Fruit fly (Drosophila melanogaster) whole organism, embryonic: ENCODE data around the gene her.

Experiments
- Ada2b ChIP-seq: fragments of 200-800 bp; sonication (Bioruptor generic); IDR thresholded peaks from 2 replicates; pipeline ENCODE4 v1.3.6; 2022; ENCODE audit warnings: missing biosample characterization, missing genetic modification characterization
- Aef1 ChIP-seq: fragments of 200-800 bp; sonication (Bioruptor generic); IDR thresholded peaks from 3 replicates; pipeline ENCODE4 v1.3.6; 2022; ENCODE audit warnings: missing biosample characterization, missing genetic modification characterization
- Bgb ChIP-seq: fragments of 200-800 bp; sonication (Bioruptor generic); IDR thresholded peaks from 2 replicates; pipeline ENCODE4 v1.3.6; 2022; ENCODE audit warnings: missing biosample characterization, missing genetic modification characterization; ENCODE audit not compliant: partially characterized antibody
- BtbVII ChIP-seq: fragments of 200-800 bp; sonication (Bioruptor generic); optimal IDR thresholded peaks from 3 replicates; lab custom pipeline; 2017; ENCODE audit warnings: missing biosample characterization, mild to moderate bottlenecking, missing genetic modification characterization
- CG10209 ChIP-seq: fragments of 200-800 bp; sonication (Bioruptor generic); optimal IDR thresholded peaks from 3 replicates; lab custom pipeline; 2017; ENCODE audit warnings: missing biosample characterization, mild to moderate bottlenecking, missing genetic modification characterization, missing genetic modification reagents
- CG11085 ChIP-seq: fragments of 200-800 bp; sonication (Bioruptor generic); IDR thresholded peaks from 2 replicates; pipeline ENCODE4 v1.3.6; 2022; ENCODE audit warnings: missing biosample characterization, missing genetic modification characterization
- CG11695 ChIP-seq: fragments of 200-800 bp; sonication (Bioruptor generic); IDR thresholded peaks from 3 replicates; pipeline ENCODE4 v1.3.6; 2022; ENCODE audit warnings: missing biosample characterization, missing genetic modification characterization
- CG12942 ChIP-seq: fragments of 200-800 bp; sonication (Bioruptor generic); optimal IDR thresholded peaks from 3 replicates; lab custom pipeline; 2016; ENCODE audit warnings: missing biosample characterization, missing genetic modification characterization
- CG16815 ChIP-seq: fragments of 200-800 bp; sonication (Bioruptor generic); optimal IDR thresholded peaks from 3 replicates; lab custom pipeline; 2017; ENCODE audit warnings: missing biosample characterization, mild to moderate bottlenecking, missing genetic modification characterization
- CG17568 ChIP-seq: fragments of 200-800 bp; sonication (Bioruptor generic); optimal IDR thresholded peaks from 2 replicates; lab custom pipeline; 2018; ENCODE audit warnings: missing biosample characterization, mild to moderate bottlenecking, missing genetic modification characterization, moderate library complexity
- CG17612 ChIP-seq: fragments of 200-800 bp; sonication (Bioruptor generic); IDR thresholded peaks from 2 replicates; pipeline ENCODE4 v1.3.6; 2022; ENCODE audit warnings: missing biosample characterization, missing genetic modification characterization
- CG1792 ChIP-seq: fragments of 200-800 bp; sonication (Bioruptor generic); optimal IDR thresholded peaks from 2 replicates; lab custom pipeline; 2016; ENCODE audit warnings: missing biosample characterization, missing genetic modification characterization
- CG2120 ChIP-seq: fragments of 200-800 bp; sonication (Bioruptor generic); optimal IDR thresholded peaks from 3 replicates; lab custom pipeline; 2016; ENCODE audit warnings: missing biosample characterization, missing genetic modification characterization
- CG5245 ChIP-seq: fragments of 200-800 bp; sonication (Bioruptor generic); optimal IDR thresholded peaks from 3 replicates; lab custom pipeline; 2016; ENCODE audit warnings: missing biosample characterization, missing genetic modification characterization
- CG6791 ChIP-seq: fragments of 200-800 bp; sonication (Bioruptor generic); IDR thresholded peaks from 3 replicates; pipeline ENCODE4 v1.3.6; 2022; ENCODE audit warnings: missing biosample characterization, missing genetic modification characterization; ENCODE audit not compliant: partially characterized antibody
- CG7786 ChIP-seq: fragments of 200-800 bp; sonication (Bioruptor generic); optimal IDR thresholded peaks from 2 replicates; lab custom pipeline; 2016; ENCODE audit warnings: missing biosample characterization, missing genetic modification characterization
- CG7839 ChIP-seq: fragments of 200-800 bp; sonication (Bioruptor generic); optimal IDR thresholded peaks from 3 replicates; lab custom pipeline; 2018; ENCODE audit warnings: missing biosample characterization, mild to moderate bottlenecking, missing genetic modification characterization, moderate library complexity
- CoRest ChIP-seq: fragments of 200-800 bp; sonication (Bioruptor generic); optimal IDR thresholded peaks from 3 replicates; lab custom pipeline; 2018; ENCODE audit warnings: missing biosample characterization, mild to moderate bottlenecking, missing genetic modification characterization, moderate library complexity
- Dad ChIP-seq: fragments of 200-800 bp; sonication (Bioruptor generic); optimal IDR thresholded peaks from 3 replicates; lab custom pipeline; 2016; ENCODE audit warnings: missing biosample characterization, missing genetic modification characterization
- Dll ChIP-seq: fragments of 200-800 bp; sonication (Bioruptor generic); IDR thresholded peaks from 4 replicates; pipeline ENCODE4 v1.3.6; 2022; ENCODE audit warnings: missing biosample characterization, missing genetic modification characterization; ENCODE audit not compliant: partially characterized antibody
- Fer2 ChIP-seq: fragments of 200-800 bp; sonication (Bioruptor generic); optimal IDR thresholded peaks from 2 replicates; lab custom pipeline; 2018; ENCODE audit warnings: missing biosample characterization, mild to moderate bottlenecking, missing genetic modification characterization, moderate library complexity
- HHEX ChIP-seq: fragments of 200-800 bp; sonication (Bioruptor generic); optimal IDR thresholded peaks from 3 replicates; lab custom pipeline; 2017; ENCODE audit warnings: missing biosample characterization, mild to moderate bottlenecking, missing genetic modification characterization, missing genetic modification reagents
- Lim3 ChIP-seq: fragments of 200-800 bp; sonication (Bioruptor generic); IDR thresholded peaks from 2 replicates; pipeline ENCODE4 v1.3.6; 2022; ENCODE audit warnings: missing biosample characterization, missing genetic modification characterization
- MESR4 ChIP-seq: fragments of 200-800 bp; sonication (Bioruptor generic); optimal IDR thresholded peaks from 2 replicates; lab custom pipeline; 2018; ENCODE audit warnings: missing biosample characterization, mild to moderate bottlenecking, missing genetic modification characterization, moderate library complexity
- Oli ChIP-seq: fragments of 200-800 bp; sonication (Bioruptor generic); optimal IDR thresholded peaks from 2 replicates; lab custom pipeline; 2018; ENCODE audit warnings: missing biosample characterization, mild to moderate bottlenecking, missing genetic modification characterization, moderate library complexity
- Spps ChIP-seq: fragments of 200-800 bp; sonication (Bioruptor generic); optimal IDR thresholded peaks from 2 replicates; lab custom pipeline; 2018; ENCODE audit warnings: missing biosample characterization, mild to moderate bottlenecking, missing genetic modification characterization
- Ssrp ChIP-seq: fragments of 200-800 bp; sonication (Bioruptor generic); optimal IDR thresholded peaks from 2 replicates; lab custom pipeline; 2018; ENCODE audit warnings: missing biosample characterization, mild to moderate bottlenecking, missing genetic modification characterization, moderate library complexity
- Tbp ChIP-seq: fragments of >200 bp; optimal IDR thresholded peaks from 2 replicates; lab custom pipeline; 2018; ENCODE audit warnings: missing biosample characterization, missing genetic modification characterization
- YL-1 ChIP-seq: fragments of 200-800 bp; sonication (Bioruptor generic); optimal IDR thresholded peaks from 3 replicates; lab custom pipeline; 2017; ENCODE audit warnings: missing biosample characterization, mild to moderate bottlenecking, missing genetic modification characterization
- aop ChIP-seq: fragments of 200-800 bp; sonication (Bioruptor generic); IDR thresholded peaks from 2 replicates; pipeline ENCODE4 v1.3.6; 2022; ENCODE audit warnings: missing biosample characterization, missing genetic modification characterization
- bbx ChIP-seq: fragments of 200-800 bp; sonication (Bioruptor generic); IDR thresholded peaks from 2 replicates; pipeline ENCODE4 v1.3.6; 2022; ENCODE audit warnings: missing biosample characterization, missing genetic modification characterization; ENCODE audit not compliant: partially characterized antibody
- bowl ChIP-seq: fragments of 200-800 bp; sonication (Bioruptor generic); IDR thresholded peaks from 2 replicates; pipeline ENCODE4 v1.3.6; 2022; ENCODE audit warnings: missing biosample characterization, missing genetic modification characterization
- cg ChIP-seq: fragments of 200-800 bp; sonication (Bioruptor generic); optimal IDR thresholded peaks from 3 replicates; lab custom pipeline; 2019; ENCODE audit warnings: missing biosample characterization, mild to moderate bottlenecking, missing genetic modification characterization, moderate library complexity
- chn ChIP-seq: fragments of 200-800 bp; sonication (Bioruptor generic); optimal IDR thresholded peaks from 2 replicates; lab custom pipeline; 2016; ENCODE audit warnings: missing biosample characterization, missing genetic modification characterization
- ham ChIP-seq: fragments of 200-800 bp; sonication (Bioruptor generic); IDR thresholded peaks from 2 replicates; pipeline ENCODE4 v1.3.6; 2022; ENCODE audit warnings: missing biosample characterization, missing genetic modification characterization
- jigr1 ChIP-seq: fragments of 200-800 bp; sonication (Bioruptor generic); IDR thresholded peaks from 3 replicates; pipeline ENCODE4 v1.3.6; 2022; ENCODE audit warnings: missing biosample characterization, missing genetic modification characterization
- mld ChIP-seq: fragments of 200-800 bp; sonication (Bioruptor generic); IDR thresholded peaks from 3 replicates; pipeline ENCODE4 v1.3.6; 2022; ENCODE audit warnings: missing biosample characterization, missing genetic modification characterization; ENCODE audit not compliant: partially characterized antibody
- nerfin-1 ChIP-seq: fragments of 200-800 bp; sonication (Bioruptor generic); optimal IDR thresholded peaks from 3 replicates; lab custom pipeline; 2019; ENCODE audit warnings: missing biosample characterization, mild to moderate bottlenecking, missing genetic modification characterization, moderate library complexity
- otp ChIP-seq: fragments of 200-800 bp; sonication (Bioruptor generic); IDR thresholded peaks from 3 replicates; pipeline ENCODE4, ENCODE4 v1.3.6; 2022; ENCODE audit warnings: missing biosample characterization, missing genetic modification characterization
- peb ChIP-seq: fragments of 200-800 bp; sonication (Bioruptor generic); IDR thresholded peaks from 2 replicates; pipeline ENCODE4 v1.3.6; 2022; ENCODE audit warnings: missing biosample characterization, missing genetic modification characterization
- slp2 ChIP-seq: fragments of 200-800 bp; sonication (Bioruptor generic); optimal IDR thresholded peaks from 2 replicates; lab custom pipeline; 2016; ENCODE audit warnings: missing biosample characterization, missing genetic modification characterization
- sob ChIP-seq: fragments of 200-800 bp; sonication (Bioruptor generic); IDR thresholded peaks from 2 replicates; pipeline ENCODE4 v1.3.6; 2022; ENCODE audit warnings: missing biosample characterization, missing genetic modification characterization
- sr ChIP-seq: fragments of 200-800 bp; sonication (Bioruptor generic); IDR thresholded peaks from 3 replicates; pipeline ENCODE4 v1.3.6; 2022; ENCODE audit warnings: missing biosample characterization, missing genetic modification characterization
- sug ChIP-seq: fragments of 200-800 bp; optimal IDR thresholded peaks from 2 replicates; lab custom pipeline; 2019; ENCODE audit warnings: missing biosample characterization, mild to moderate bottlenecking, missing genetic modification characterization, moderate library complexity
- tna ChIP-seq: fragments of 200-800 bp; sonication (Bioruptor generic); IDR thresholded peaks from 2 replicates; pipeline ENCODE4 v1.3.6; 2022; ENCODE audit warnings: missing biosample characterization, missing genetic modification characterization; ENCODE audit not compliant: partially characterized antibody
- toy ChIP-seq: fragments of 200-800 bp; sonication (Bioruptor generic); IDR thresholded peaks from 2 replicates; pipeline ENCODE4 v1.3.6; 2022; ENCODE audit warnings: missing biosample characterization, missing genetic modification characterization
- usp ChIP-seq: fragments of >200 bp; optimal IDR thresholded peaks from 2 replicates; lab custom pipeline; 2017; ENCODE audit warnings: missing biosample characterization, missing genetic modification characterization
- vvl ChIP-seq: fragments of 200-800 bp; sonication (Bioruptor generic); IDR thresholded peaks from 2 replicates; pipeline ENCODE4 v1.3.6; 2022; ENCODE audit warnings: missing biosample characterization, missing genetic modification characterization
- wor ChIP-seq: fragments of 200-800 bp; sonication (Bioruptor generic); IDR thresholded peaks from 2 replicates; pipeline ENCODE4 v1.3.6; 2022; ENCODE audit warnings: missing biosample characterization, missing genetic modification characterization
- zen2 ChIP-seq: fragments of 200-800 bp; sonication (Bioruptor generic); IDR thresholded peaks from 3 replicates; pipeline ENCODE4 v1.3.6; 2022; ENCODE audit warnings: missing biosample characterization, missing genetic modification characterization; ENCODE audit not compliant: partially characterized antibody

Gene her

dm6 chr2L:16706882-16707775 is 30.1 kb downstream of the her start (continued):
- TF ChIP-seq Ada2b: peak; percentile 38; the same call in 1 of the 2 replicates
- TF ChIP-seq bbx (GFP tag; lab: Robert Waterston, UW): no peak
- TF ChIP-seq CG17612: no peak
- TF ChIP-seq CG7839 (tag; lab: Kevin White, UChicago): peak; percentile 51
- no peak for TF ChIP-seq cg (GFP tag; lab: Kevin White, UChicago)
- no peak for TF ChIP-seq CG12942 (GFP tag; lab: Kevin White, UChicago)
- no peak for TF ChIP-seq nerfin-1
- TF ChIP-seq otp: no peak
- TF ChIP-seq sob: no peak
- TF ChIP-seq CG10209 (GFP tag; lab: Kevin White, UChicago): no peak
- TF ChIP-seq sr (GFP tag; lab: Robert Waterston, UW): peak; percentile 77
- no peak for TF ChIP-seq Fer2 (tag; lab: Kevin White, UChicago)
- TF ChIP-seq Aef1 (GFP tag; lab: Robert Waterston, UW): peak; percentile 35; the same call in 2 of the 3 replicates
- TF ChIP-seq CG16815 (GFP tag; lab: Kevin White, UChicago): no peak
- no peak for TF ChIP-seq CG17568 (GFP tag; lab: Kevin White, UChicago)
- TF ChIP-seq jigr1 (GFP tag; lab: Robert Waterston, UW): no peak
- no peak for TF ChIP-seq slp2
- no peak for TF ChIP-seq bowl (GFP tag; lab: Robert Waterston, UW)
- no peak for TF ChIP-seq CG11695 (GFP tag; lab: Robert Waterston, UW)
- no peak for TF ChIP-seq usp (GFP tag; lab: Kevin White, UChicago)
- TF ChIP-seq Dll (GFP tag; lab: Robert Waterston, UW): no peak
- TF ChIP-seq CG7786 (GFP tag; lab: Kevin White, UChicago): no peak
- TF ChIP-seq CG2120 (GFP tag; lab: Kevin White, UChicago): peak; percentile 6
- TF ChIP-seq vvl (GFP tag; lab: Robert Waterston, UW): peak; percentile 56
- TF ChIP-seq Spps: no peak
- no peak for TF ChIP-seq sug (tag; lab: Kevin White, UChicago)
- TF ChIP-seq aop (GFP tag; lab: Robert Waterston, UW): no peak
- peak; percentile 30 for TF ChIP-seq Oli (tag; lab: Kevin White, UChicago)
- no peak for TF ChIP-seq Dad (GFP tag; lab: Kevin White, UChicago)
- no peak for TF ChIP-seq wor (GFP tag; lab: Robert Waterston, UW)
- TF ChIP-seq HHEX (GFP tag; lab: Kevin White, UChicago): no peak
- TF ChIP-seq ham (GFP tag; lab: Robert Waterston, UW): no peak
- no peak for TF ChIP-seq CG6791
- TF ChIP-seq BtbVII (GFP tag; lab: Kevin White, UChicago): no peak
- no peak for TF ChIP-seq YL-1 (GFP tag; lab: Kevin White, UChicago)
- TF ChIP-seq Tbp (GFP tag; lab: Kevin White, UChicago): no peak
- no peak for TF ChIP-seq tna (GFP tag; lab: Robert Waterston, UW)
- no peak for TF ChIP-seq peb (GFP tag; lab: Robert Waterston, UW)
- TF ChIP-seq Bgb (GFP tag; lab: Robert Waterston, UW): no peak
- TF ChIP-seq zen2 (GFP tag; lab: Robert Waterston, UW): no peak
- no peak for TF ChIP-seq CG5245 (GFP tag; lab: Kevin White, UChicago)
- TF ChIP-seq CoRest (tag; lab: Kevin White, UChicago): no peak
- TF ChIP-seq Lim3 (GFP tag; lab: Robert Waterston, UW): no peak
- TF ChIP-seq CG11085: no peak
- peak; percentile 3 for TF ChIP-seq Ssrp
- TF ChIP-seq toy (GFP tag; lab: Robert Waterston, UW): no peak
- TF ChIP-seq mld (GFP tag; lab: Robert Waterston, UW): no peak
- TF ChIP-seq CG1792: no peak
- no peak for TF ChIP-seq chn
- no peak for TF ChIP-seq MESR4 (GFP tag; lab: Kevin White, UChicago)
